Fruit fly (Drosophila melanogaster) whole organism: ENCODE measurements around the gene Rh4.

ENCODE experiments used
- EcR ChIP-seq, 2 experiments: fragments of >200 bp; optimal IDR thresholded peaks; 2 replicates each; lab custom pipeline; 2017; ENCODE audit warnings: missing biosample characterization in 2 of 2, missing genetic modification characterization in 2 of 2, missing genetic modification reagents in 2 of 2
- psq ChIP-seq: fragments of >200 bp; optimal IDR thresholded peaks from 2 replicates; lab custom pipeline; 2017
- usp ChIP-seq: fragments of >200 bp; optimal IDR thresholded peaks from 2 replicates; lab custom pipeline; 2017; ENCODE audit warnings: missing biosample characterization, missing genetic modification characterization, mixed read lengths

DNA sequence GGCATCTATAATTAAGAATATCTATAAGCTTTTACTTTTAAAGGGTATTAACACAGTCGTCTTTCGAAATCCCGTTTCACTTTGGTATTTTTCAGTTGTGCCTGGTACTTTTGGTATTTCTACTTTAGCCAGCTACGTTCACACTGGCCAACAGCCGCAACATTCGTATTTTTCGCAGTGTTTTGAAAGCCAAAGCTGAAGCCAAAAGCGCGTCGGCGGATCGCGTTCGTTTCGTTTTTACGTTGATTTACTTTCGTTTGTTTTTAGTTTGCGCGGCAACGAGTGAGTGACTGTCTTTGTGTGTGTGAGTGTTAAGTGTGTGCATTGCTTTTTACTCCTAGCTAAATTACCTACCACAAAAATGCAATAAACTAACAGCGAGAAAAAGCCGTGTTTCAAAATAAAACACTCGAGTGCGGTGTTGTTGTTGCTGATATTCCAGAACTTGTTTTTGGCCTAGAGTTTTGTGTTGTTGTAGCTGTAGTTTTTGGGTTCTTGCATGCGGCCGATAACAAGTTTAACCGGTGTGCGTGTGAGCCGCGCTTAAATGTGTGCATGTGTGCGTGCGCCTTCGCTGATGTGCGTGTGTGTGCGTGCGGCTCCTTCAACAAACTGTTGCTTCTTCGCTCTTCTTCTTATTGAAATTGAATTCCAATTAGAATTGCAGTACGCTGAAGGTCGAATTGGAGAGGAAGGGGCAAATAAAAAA is 3.0 kb upstream of the Rh4 start, which contains the start of gene Lmpt:
- TF ChIP-seq usp (no peak), psq (no peak), EcR (GFP tag; optimal IDR thresholded peaks at IDR 0.05; lab: Kevin White, UChicago) (no peak)
